Fruit fly (Drosophila melanogaster) whole organism, embryonic: ENCODE measurements around the gene Mco1.
A peak's percentile ranks its signal among the peaks of the same experiment; 100 is the strongest.

Experiments used
- Abd-B ChIP-seq: fragments of 200-800 bp; sonication (Bioruptor generic); optimal IDR thresholded peaks from 2 replicates; lab custom pipeline; 2018; ENCODE audit warnings: missing biosample characterization, mild to moderate bottlenecking, missing genetic modification characterization, moderate library complexity
- CG10321 ChIP-seq: fragments of 200-800 bp; sonication (Bioruptor generic); IDR thresholded peaks from 2 replicates; pipeline ENCODE4 v1.3.6; 2022; ENCODE audit warnings: missing biosample characterization, missing genetic modification characterization
- CG11696 ChIP-seq: fragments of 200-800 bp; sonication (Bioruptor generic); IDR thresholded peaks from 2 replicates; pipeline ENCODE4 v1.3.6; 2022; ENCODE audit warnings: missing biosample characterization, missing genetic modification characterization
- CG12659 ChIP-seq: fragments of 200-800 bp; sonication (Bioruptor generic); optimal IDR thresholded peaks from 3 replicates; lab custom pipeline; 2017; ENCODE audit warnings: mild to moderate bottlenecking, missing biosample characterization, missing genetic modification reagents, missing genetic modification characterization
- CG12942 ChIP-seq: fragments of 200-800 bp; sonication (Bioruptor generic); optimal IDR thresholded peaks from 3 replicates; lab custom pipeline; 2016; ENCODE audit warnings: missing biosample characterization, missing genetic modification characterization
- CG14014 ChIP-seq: fragments of 200-800 bp; sonication (Bioruptor generic); IDR thresholded peaks from 2 replicates; pipeline ENCODE4 v1.3.6; 2022; ENCODE audit warnings: missing biosample characterization, missing genetic modification characterization
- CG18599 ChIP-seq: fragments of 200-800 bp; sonication (Bioruptor generic); optimal IDR thresholded peaks from 3 replicates; lab custom pipeline; 2017; ENCODE audit warnings: missing biosample characterization, missing genetic modification characterization, mild to moderate bottlenecking, moderate library complexity, missing genetic modification reagents
- CG31224 ChIP-seq: fragments of 200-800 bp; sonication (Bioruptor generic); IDR thresholded peaks from 2 replicates; pipeline ENCODE4 v1.3.6; 2022; ENCODE audit warnings: missing biosample characterization, missing genetic modification characterization
- CG31365 ChIP-seq: fragments of 200-800 bp; sonication (Bioruptor generic); optimal IDR thresholded peaks from 2 replicates; lab custom pipeline; 2018; ENCODE audit warnings: missing biosample characterization, mild to moderate bottlenecking, missing genetic modification characterization
- CG33557 ChIP-seq: fragments of 200-800 bp; sonication (Bioruptor generic); optimal IDR thresholded peaks from 2 replicates; lab custom pipeline; 2019; ENCODE audit warnings: missing biosample characterization, mild to moderate bottlenecking, missing genetic modification characterization, moderate library complexity
- CG34376 ChIP-seq: fragments of 200-800 bp; sonication (Bioruptor generic); optimal IDR thresholded peaks from 2 replicates; lab custom pipeline; 2018; ENCODE audit warnings: missing biosample characterization, mild to moderate bottlenecking, missing genetic modification characterization
- CG4730 ChIP-seq: fragments of 200-800 bp; sonication (Bioruptor generic); IDR thresholded peaks from 2 replicates; pipeline ENCODE4 v1.3.6; 2022; ENCODE audit warnings: missing biosample characterization, missing genetic modification characterization
- CG8281 ChIP-seq: fragments of 200-800 bp; sonication (Bioruptor generic); optimal IDR thresholded peaks from 2 replicates; lab custom pipeline; 2018; ENCODE audit warnings: missing biosample characterization, mild to moderate bottlenecking, missing genetic modification characterization, moderate library complexity
- CG8359 ChIP-seq: fragments of 200-800 bp; sonication (Bioruptor generic); optimal IDR thresholded peaks from 2 replicates; lab custom pipeline; 2017; ENCODE audit warnings: missing biosample characterization, mild to moderate bottlenecking, missing genetic modification characterization, borderline replicate concordance
- CG9609 ChIP-seq: fragments of 200-800 bp; sonication (Bioruptor generic); optimal IDR thresholded peaks from 3 replicates; lab custom pipeline; 2016; ENCODE audit warnings: missing biosample characterization, missing genetic modification characterization
- CG9876 ChIP-seq: fragments of 200-800 bp; sonication (Bioruptor generic); optimal IDR thresholded peaks from 2 replicates; lab custom pipeline; 2016; ENCODE audit warnings: missing biosample characterization, missing genetic modification characterization
- HLHmδ ChIP-seq: fragments of 200-800 bp; sonication (Bioruptor generic); optimal IDR thresholded peaks from 2 replicates; lab custom pipeline; 2018; ENCODE audit warnings: missing biosample characterization, mild to moderate bottlenecking, missing genetic modification characterization, moderate library complexity
- Hey ChIP-seq: fragments of 200-800 bp; sonication (Bioruptor generic); optimal IDR thresholded peaks from 3 replicates; lab custom pipeline; 2018; ENCODE audit warnings: missing biosample characterization, mild to moderate bottlenecking, missing genetic modification characterization
- Hr78 ChIP-seq, 2 experiments: fragments of 200-800 bp in 1 of 2; fragments of >200 bp in 1 of 2; sonication (Bioruptor generic) in 1 of 2; optimal IDR thresholded peaks; 2 replicates each; lab custom pipeline; 2017 to 2019; ENCODE audit warnings: missing biosample characterization in 2 of 2, missing genetic modification characterization in 2 of 2, mild to moderate bottlenecking in 1 of 2, moderate library complexity in 1 of 2
- Med ChIP-seq: fragments of 200-800 bp; sonication (Bioruptor generic); peaks from one replicate; lab custom pipeline; 2016; ENCODE audit warnings: missing biosample characterization, missing genetic modification characterization, mild to moderate bottlenecking, inconsistent platforms, moderate library complexity
- Mrtf ChIP-seq: fragments of 200-800 bp; sonication (Bioruptor generic); IDR thresholded peaks from 3 replicates; pipeline ENCODE4 v1.3.6; 2022; ENCODE audit warnings: missing biosample characterization, missing genetic modification characterization
- NC2β ChIP-seq: fragments of 200-800 bp; sonication (Bioruptor generic); optimal IDR thresholded peaks from 2 replicates; lab custom pipeline; 2016; ENCODE audit warnings: missing biosample characterization, missing genetic modification characterization
- chif ChIP-seq, 2 experiments: fragments of 200-800 bp; sonication (Bioruptor generic); optimal IDR thresholded peaks; 3 replicates each; lab custom pipeline; 2016; ENCODE audit warnings: missing biosample characterization in 2 of 2, missing genetic modification characterization in 2 of 2
- eve ChIP-seq, 2 experiments: fragments of >200 bp; optimal IDR thresholded peaks; 2 replicates each; lab custom pipeline; 2017; ENCODE audit warnings: missing biosample characterization in 2 of 2, missing genetic modification characterization in 2 of 2
- exex ChIP-seq: fragments of 200-800 bp; sonication (Bioruptor generic); optimal IDR thresholded peaks from 4 replicates; lab custom pipeline; 2018; ENCODE audit warnings: missing biosample characterization, mild to moderate bottlenecking, missing genetic modification characterization, moderate library complexity
- grn ChIP-seq: fragments of 200-800 bp; sonication (Bioruptor generic); optimal IDR thresholded peaks from 3 replicates; lab custom pipeline; 2017; ENCODE audit warnings: missing biosample characterization, missing genetic modification characterization
- klu ChIP-seq: fragments of 200-800 bp; sonication (Bioruptor generic); IDR thresholded peaks from 2 replicates; pipeline ENCODE4 v1.3.6; 2022; ENCODE audit warnings: missing biosample characterization, missing genetic modification characterization
- lab ChIP-seq: fragments of 200-800 bp; sonication (Bioruptor generic); optimal IDR thresholded peaks from 3 replicates; lab custom pipeline; 2017; ENCODE audit warnings: missing biosample characterization, missing genetic modification characterization, mild to moderate bottlenecking, moderate library complexity, missing genetic modification reagents
- luna ChIP-seq: fragments of 200-800 bp; sonication (Bioruptor generic); optimal IDR thresholded peaks from 2 replicates; lab custom pipeline; 2016; ENCODE audit warnings: missing biosample characterization, missing genetic modification characterization
- mirr ChIP-seq: fragments of 200-800 bp; sonication (Bioruptor generic); optimal IDR thresholded peaks from 3 replicates; lab custom pipeline; 2018; ENCODE audit warnings: missing biosample characterization, mild to moderate bottlenecking, missing genetic modification characterization
- nau ChIP-seq: fragments of 200-800 bp; sonication (Bioruptor generic); optimal IDR thresholded peaks from 3 replicates; lab custom pipeline; 2017; ENCODE audit warnings: missing biosample characterization, mild to moderate bottlenecking, missing genetic modification characterization, missing genetic modification reagents
- nerfin-2 ChIP-seq: fragments of 200-800 bp; sonication (Bioruptor generic); IDR thresholded peaks from 2 replicates; pipeline ENCODE4 v1.3.6; 2022; ENCODE audit warnings: missing biosample characterization, missing genetic modification characterization; ENCODE audit not compliant: partially characterized antibody
- salm ChIP-seq: fragments of 200-800 bp; sonication (Bioruptor generic); optimal IDR thresholded peaks from 2 replicates; lab custom pipeline; 2018; ENCODE audit warnings: missing biosample characterization, mild to moderate bottlenecking, missing genetic modification characterization
- sd ChIP-seq: fragments of 200-800 bp; sonication (Bioruptor generic); optimal IDR thresholded peaks from 3 replicates; lab custom pipeline; 2018; ENCODE audit warnings: missing biosample characterization, mild to moderate bottlenecking, missing genetic modification characterization, moderate library complexity
- sens ChIP-seq: fragments of 200-800 bp; sonication (Bioruptor generic); peaks from one replicate; lab custom pipeline; 2016; ENCODE audit warnings: missing biosample characterization, missing genetic modification characterization
- sima ChIP-seq: fragments of 200-800 bp; sonication (Bioruptor generic); optimal IDR thresholded peaks from 2 replicates; lab custom pipeline; 2016; ENCODE audit warnings: missing biosample characterization, missing genetic modification characterization
- sna ChIP-seq: fragments of 200-800 bp; sonication (Bioruptor generic); IDR thresholded peaks from 2 replicates; pipeline ENCODE4 v1.3.6; 2022; ENCODE audit warnings: missing biosample characterization, missing genetic modification characterization; ENCODE audit not compliant: partially characterized antibody
- sqz ChIP-seq: fragments of 200-800 bp; sonication (Bioruptor generic); optimal IDR thresholded peaks from 3 replicates; lab custom pipeline; 2018; ENCODE audit warnings: missing biosample characterization, mild to moderate bottlenecking, missing genetic modification characterization
- zen ChIP-seq: fragments of 200-800 bp; sonication (Bioruptor generic); optimal IDR thresholded peaks from 3 replicates; lab custom pipeline; 2018; ENCODE audit warnings: missing biosample characterization, mild to moderate bottlenecking, missing genetic modification characterization, moderate library complexity

Gene Mco1

dm6 chr2L:9388924-9389765, 27.2 kb upstream of the Mco1 start (continued):
- TF ChIP-seq lab (GFP tag; lab: Kevin White, UChicago) (peak; percentile 2), salm (tag; lab: Kevin White, UChicago) (peak; percentile 21), NC2β (no peak), sna (no peak), CG10321 (GFP tag; lab: Robert Waterston, UW) (no peak), Mrtf (no peak), luna (no peak), nau (GFP tag; lab: Kevin White, UChicago) (no peak), CG33557 (GFP tag; lab: Kevin White, UChicago) (no peak), CG11696 (GFP tag; lab: Robert Waterston, UW) (no peak), CG34376 (GFP tag; lab: Kevin White, UChicago) (peak; percentile 90), exex (tag; lab: Kevin White, UChicago) (peak; percentile 97), Med (GFP tag; lab: Kevin White, UChicago) (peak; percentile 81), CG12942 (GFP tag; lab: Kevin White, UChicago) (no peak), CG4730 (GFP tag; lab: Robert Waterston, UW) (no peak), Hey (tag; lab: Kevin White, UChicago) (peak; percentile 54), zen (tag; lab: Kevin White, UChicago) (no peak), HLHmδ (GFP tag; lab: Kevin White, UChicago) (no peak), sima (GFP tag; lab: Kevin White, UChicago) (no peak), CG8281 (tag; lab: Kevin White, UChicago) (peak; percentile 88), Abd-B (GFP tag; lab: Kevin White, UChicago) (no peak), CG14014 (GFP tag; lab: Robert Waterston, UW) (no peak), CG9876 (no peak), CG31365 (no peak), sd (tag; lab: Kevin White, UChicago) (peak; percentile 7), eve (GFP tag; optimal IDR thresholded peaks at IDR 0.05; lab: Kevin White, UChicago) (peak in 1 of 2 experiments; percentile 42), grn (peak; percentile 63), mirr (peak; percentile 95), chif (GFP tag; optimal IDR thresholded peaks at IDR 0.05; lab: Kevin White, UChicago) (no peak), sqz (no peak), klu (GFP tag; lab: Robert Waterston, UW) (no peak), Hr78 (GFP tag; optimal IDR thresholded peaks at IDR 0.05; lab: Kevin White, UChicago) (no peak), CG12659 (no peak), nerfin-2 (GFP tag; lab: Robert Waterston, UW) (no peak), CG31224 (GFP tag; lab: Robert Waterston, UW) (no peak), sens (peak; percentile 28), CG18599 (GFP tag; lab: Kevin White, UChicago) (peak; percentile 23), CG9609 (GFP tag; lab: Kevin White, UChicago) (no peak)

- peak; percentile 94 for TF ChIP-seq CG8359 (GFP tag; lab: Kevin White, UChicago)
Observed at dm6 chr2L:9393284-9393683, 23.1 kb upstream of the Mco1 start.
